Worm (Caenorhabditis elegans) whole organism, L3 larva: Measurements from ENCODE around the gene W08F4.13.
"Not testable (repeated sequence)": the region's sequence is repeated elsewhere in the genome, so short reads cannot be mapped to it uniquely, and the experiment has no call there.

ENCODE experiments used
- aly-2 ChIP-seq: fragments of 150-350 bp; optimal IDR thresholded peaks from 2 replicates; lab custom pipeline; 2014; ENCODE audit warnings: missing biosample characterization, missing genetic modification characterization
- ceh-9 ChIP-seq: sonication (generic microtip); optimal IDR thresholded peaks from 2 replicates; lab custom pipeline; 2018; ENCODE audit warnings: missing biosample characterization, missing genetic modification characterization
- lin-15B ChIP-seq: fragments of 150-350 bp; optimal IDR thresholded peaks from 2 replicates; lab custom pipeline; 2014; ENCODE audit warnings: missing biosample characterization, missing genetic modification characterization
- nhr-28 ChIP-seq: fragments of 150-350 bp; optimal IDR thresholded peaks from 2 replicates; lab custom pipeline; 2014; ENCODE audit warnings: missing biosample characterization, missing genetic modification characterization
- sea-2 ChIP-seq: fragments of 150-350 bp; sonication (generic microtip); optimal IDR thresholded peaks from 4 replicates; lab custom pipeline; 2014; ENCODE audit warnings: missing biosample characterization, missing genetic modification reagents, missing genetic modification characterization
- ztf-4 ChIP-seq: fragments of 150-350 bp; optimal IDR thresholded peaks from 2 replicates; lab custom pipeline; 2014; ENCODE audit warnings: missing biosample characterization, missing genetic modification characterization

DNA sequence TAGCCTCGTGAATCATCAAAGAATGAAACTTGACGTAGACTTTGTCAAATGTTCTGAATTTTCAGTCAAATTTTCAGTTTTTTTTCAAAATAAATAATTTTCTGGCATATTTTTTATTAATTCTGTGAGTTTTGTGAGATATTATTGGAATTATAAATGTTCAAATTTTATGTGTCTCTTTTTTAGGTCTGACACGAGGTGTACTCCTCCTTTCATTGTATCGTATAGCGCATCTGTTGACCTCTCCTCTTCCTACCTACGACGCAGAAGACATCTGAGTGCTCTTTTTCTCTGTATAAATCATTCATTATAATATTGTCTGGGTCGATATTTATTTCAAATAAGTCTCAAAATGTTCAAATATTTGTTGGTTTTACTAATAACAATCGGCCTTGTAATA lies 49.4 kb upstream of the W08F4.13 start, which contains the start of gene T27A1.3:
- TF ChIP-seq sea-2 (GFP tag; lab: Kevin White, UChicago); ceh-9 (tag; lab: Kevin White, UChicago); aly-2; nhr-28 (tag; lab: Kevin White, UChicago); ztf-4 (tag; lab: Kevin White, UChicago); lin-15B (tag; lab: Kevin White, UChicago): not testable (repeated sequence)
